Fruit fly (Drosophila melanogaster): ENCODE measurements around the gene Dph4.
A peak's percentile ranks its signal among the peaks of the same experiment; 100 is the strongest.

Gene Dph4

dm6 chr3R:5621714-5622405 lies 2.1 kb downstream of the Dph4 start (continued):
- TF ChIP-seq Pdp1 (GFP tag; optimal IDR thresholded peaks at IDR 0.05), result peak in 1 of 2 experiments; percentile 69
- TF ChIP-seq kay (GFP tag; optimal IDR thresholded peaks at IDR 0.05), result peak; percentile 8
- TF ChIP-seq maf-S (GFP tag; optimal IDR thresholded peaks at IDR 0.05), result no peak
- 0 out of 2 replicates have a peak, but pooled peaks have one; percentile 11 for TF ChIP-seq ssp (GFP tag; IDR thresholded peaks at IDR 0.05)
- no peak for TF ChIP-seq E2f2 (GFP tag; IDR thresholded peaks at IDR 0.05)
- TF ChIP-seq CG16815 (GFP tag; optimal IDR thresholded peaks at IDR 0.05), result no peak
- no peak for TF ChIP-seq CG17802 (tag; optimal IDR thresholded peaks at IDR 0.05)
- no peak for TF ChIP-seq CG6765 (GFP tag; optimal IDR thresholded peaks at IDR 0.05)
- no peak for TF ChIP-seq CG13296 (GFP tag; optimal IDR thresholded peaks at IDR 0.05)
- TF ChIP-seq CG10431 (GFP tag; optimal IDR thresholded peaks at IDR 0.05), result no peak
- no peak for TF ChIP-seq dmrt99B (tag; optimal IDR thresholded peaks at IDR 0.05)
- TF ChIP-seq CG4854 (GFP tag; optimal IDR thresholded peaks at IDR 0.05), result no peak
- TF ChIP-seq CG6272 (GFP tag; IDR thresholded peaks at IDR 0.05), result no peak
- no peak for TF ChIP-seq hbn (GFP tag; IDR thresholded peaks at IDR 0.05; ENCODE audit: partially characterized antibody)
- peak; percentile 24 for TF ChIP-seq Deaf1 (tag; optimal IDR thresholded peaks at IDR 0.05)
- no peak for TF ChIP-seq grau (tag; optimal IDR thresholded peaks at IDR 0.05)
- no peak for TF ChIP-seq jing (GFP tag; optimal IDR thresholded peaks at IDR 0.05)
- TF ChIP-seq CG2678 (tag; optimal IDR thresholded peaks at IDR 0.05), result no peak
- no peak for TF ChIP-seq Fer1 (GFP tag; optimal IDR thresholded peaks at IDR 0.05)
- TF ChIP-seq Myb (GFP tag; optimal IDR thresholded peaks at IDR 0.05), result no peak
- no peak for TF ChIP-seq insv (GFP tag; optimal IDR thresholded peaks at IDR 0.05)
- no peak for TF ChIP-seq CG4360 (GFP tag; IDR thresholded peaks at IDR 0.05)
- no peak for TF ChIP-seq Xrp1 (GFP tag; IDR thresholded peaks at IDR 0.05)
- no peak for TF ChIP-seq CG4282 (GFP tag; optimal IDR thresholded peaks at IDR 0.05)
- TF ChIP-seq inv (GFP tag; IDR thresholded peaks at IDR 0.05; ENCODE audit: partially characterized antibody), result no peak
- 0 out of 3 replicates have a peak, but pooled peaks have one; percentile 19 for TF ChIP-seq CG3726 (GFP tag; IDR thresholded peaks at IDR 0.05)
- no peak for TF ChIP-seq emc (GFP tag; optimal IDR thresholded peaks at IDR 0.05)
- no peak for TF ChIP-seq CG4730 (GFP tag; IDR thresholded peaks at IDR 0.05)
- TF ChIP-seq Dref (GFP tag; IDR thresholded peaks at IDR 0.05), result no peak
- TF ChIP-seq scrt (GFP tag; optimal IDR thresholded peaks at IDR 0.05), result no peak
- TF ChIP-seq mld (GFP tag; IDR thresholded peaks at IDR 0.05; ENCODE audit: partially characterized antibody), result 0 out of 3 replicates have a peak, but pooled peaks have one; percentile 17
- TF ChIP-seq CG7839 (tag; optimal IDR thresholded peaks at IDR 0.05), result no peak
- TF ChIP-seq Meics (GFP tag; optimal IDR thresholded peaks at IDR 0.05), result no peak
- TF ChIP-seq CG10267 (tag; optimal IDR thresholded peaks at IDR 0.05), result no peak
- no peak for TF ChIP-seq CG13424 (tag; optimal IDR thresholded peaks at IDR 0.05)
- no peak for TF ChIP-seq zen2 (GFP tag; IDR thresholded peaks at IDR 0.05; ENCODE audit: partially characterized antibody)

dm6 chr3R:5620387-5620956 lies 3.5 kb downstream of the Dph4 start:
- no peak for TF ChIP-seq CG2129 (GFP tag; IDR thresholded peaks at IDR 0.05; ENCODE audit: partially characterized antibody)
- peak; percentile 74 for TF ChIP-seq gce (GFP tag; IDR thresholded peaks at IDR 0.05)
- peak in 1 of 3 experiments; percentile 12 for TF ChIP-seq Stat92E (GFP tag; optimal IDR thresholded peaks at IDR 0.05)
- TF ChIP-seq Deaf1 (tag; optimal IDR thresholded peaks at IDR 0.05), result peak; percentile 25
- peak; percentile 54 for TF ChIP-seq CG11247 (GFP tag; IDR thresholded peaks at IDR 0.05)
- TF ChIP-seq dmrt11E (tag; optimal IDR thresholded peaks at IDR 0.05), result peak; percentile 52
- peak; percentile 68 for TF ChIP-seq CG13775 (GFP tag; optimal IDR thresholded peaks at IDR 0.05)
- TF ChIP-seq CG3995 (GFP tag; optimal IDR thresholded peaks at IDR 0.05), result peak; percentile 19
- no peak for TF ChIP-seq CG34376 (GFP tag; optimal IDR thresholded peaks at IDR 0.05)
- TF ChIP-seq Ets65A (GFP tag), result peak; percentile 97
- peak; percentile 24 for TF ChIP-seq CG17568 (GFP tag; optimal IDR thresholded peaks at IDR 0.05)
- no peak for TF ChIP-seq CG13296 (GFP tag; optimal IDR thresholded peaks at IDR 0.05)
- TF ChIP-seq CG8478 (optimal IDR thresholded peaks at IDR 0.05), result no peak
- peak in 1 of 2 experiments; percentile 65 for TF ChIP-seq chif (GFP tag; optimal IDR thresholded peaks at IDR 0.05)
- TF ChIP-seq CG32772 (GFP tag; IDR thresholded peaks at IDR 0.05), result peak; percentile 32; the same call in 1 of the 2 replicates
- no peak for TF ChIP-seq vnd (GFP tag; IDR thresholded peaks at IDR 0.05; ENCODE audit: partially characterized antibody)
- peak; percentile 37 for TF ChIP-seq jing (GFP tag; optimal IDR thresholded peaks at IDR 0.05)
